Fruit fly (Drosophila melanogaster) whole organism, embryonic: ENCODE results near the gene mtsh.

Experiments
- Atf3 ChIP-seq: fragments of 200-800 bp; sonication (Bioruptor generic); optimal IDR thresholded peaks from 3 replicates; lab custom pipeline; 2016; ENCODE audit warnings: missing biosample characterization, missing genetic modification characterization
- CG10274 ChIP-seq: fragments of 200-800 bp; sonication (Bioruptor generic); optimal IDR thresholded peaks from 3 replicates; lab custom pipeline; 2017; ENCODE audit warnings: missing biosample characterization, mild to moderate bottlenecking, missing genetic modification characterization
- CG15601 ChIP-seq: fragments of 200-800 bp; sonication (Bioruptor generic); optimal IDR thresholded peaks from 3 replicates; lab custom pipeline; 2019; ENCODE audit warnings: missing biosample characterization, mild to moderate bottlenecking, missing genetic modification characterization, moderate library complexity
- CG1603 ChIP-seq: fragments of 200-800 bp; sonication (Bioruptor generic); optimal IDR thresholded peaks from 2 replicates; lab custom pipeline; 2019; ENCODE audit warnings: missing biosample characterization, mild to moderate bottlenecking, missing genetic modification characterization, moderate library complexity
- CG16779 ChIP-seq: fragments of 200-800 bp; sonication (Bioruptor generic); IDR thresholded peaks from 2 replicates; pipeline ENCODE4 v1.3.6; 2022; ENCODE audit warnings: missing biosample characterization, missing genetic modification characterization
- CG16813 ChIP-seq: fragments of 200-800 bp; sonication (Bioruptor generic); IDR thresholded peaks from 3 replicates; pipeline ENCODE4 v1.3.6; 2022; ENCODE audit warnings: missing biosample characterization, missing genetic modification characterization; ENCODE audit not compliant: partially characterized antibody
- CG17802 ChIP-seq: fragments of 200-800 bp; sonication (Bioruptor generic); optimal IDR thresholded peaks from 2 replicates; lab custom pipeline; 2018; ENCODE audit warnings: missing biosample characterization, mild to moderate bottlenecking, missing genetic modification characterization, moderate library complexity
- CG2116 ChIP-seq: fragments of 200-800 bp; sonication (Bioruptor generic); optimal IDR thresholded peaks from 3 replicates; lab custom pipeline; 2018; ENCODE audit warnings: missing biosample characterization, mild to moderate bottlenecking, missing genetic modification characterization
- CG30020 ChIP-seq: fragments of 200-800 bp; optimal IDR thresholded peaks from 2 replicates; lab custom pipeline; 2019; ENCODE audit warnings: missing biosample characterization, mild to moderate bottlenecking, missing genetic modification characterization, moderate library complexity
- CG32532 ChIP-seq: fragments of 200-800 bp; sonication (Bioruptor generic); IDR thresholded peaks from 2 replicates; pipeline ENCODE4 v1.3.6; 2022; ENCODE audit warnings: missing biosample characterization, missing genetic modification characterization
- CG5245 ChIP-seq: fragments of 200-800 bp; sonication (Bioruptor generic); optimal IDR thresholded peaks from 3 replicates; lab custom pipeline; 2016; ENCODE audit warnings: missing biosample characterization, missing genetic modification characterization
- CG7745 ChIP-seq: fragments of 200-800 bp; sonication (Bioruptor generic); optimal IDR thresholded peaks from 2 replicates; lab custom pipeline; 2018; ENCODE audit warnings: missing biosample characterization, mild to moderate bottlenecking, missing genetic modification characterization, moderate library complexity
- CG8765 ChIP-seq: fragments of 200-800 bp; sonication (Bioruptor generic); IDR thresholded peaks from 2 replicates; pipeline ENCODE4 v1.3.6; 2022; ENCODE audit warnings: missing biosample characterization, missing genetic modification characterization
- Chrac-16 ChIP-seq: fragments of 200-800 bp; sonication (Bioruptor generic); optimal IDR thresholded peaks from 3 replicates; lab custom pipeline; 2016; ENCODE audit warnings: missing biosample characterization, missing genetic modification characterization
- Dp ChIP-seq: fragments of 200-800 bp; sonication (Bioruptor generic); optimal IDR thresholded peaks from 2 replicates; lab custom pipeline; 2018; ENCODE audit warnings: missing biosample characterization, mild to moderate bottlenecking, missing genetic modification characterization, moderate library complexity
- Elba2 ChIP-seq: fragments of 200-800 bp; sonication (Bioruptor generic); optimal IDR thresholded peaks from 3 replicates; lab custom pipeline; 2016; ENCODE audit warnings: missing biosample characterization, missing genetic modification characterization
- Ets97D ChIP-seq: fragments of 200-800 bp; sonication (Bioruptor generic); optimal IDR thresholded peaks from 3 replicates; lab custom pipeline; 2016; ENCODE audit warnings: missing biosample characterization, missing genetic modification characterization
- Hand ChIP-seq: fragments of 200-800 bp; sonication (Bioruptor generic); optimal IDR thresholded peaks from 2 replicates; lab custom pipeline; 2017; ENCODE audit warnings: mild to moderate bottlenecking, missing biosample characterization, missing genetic modification reagents, missing genetic modification characterization
- HmgZ ChIP-seq: fragments of 200-800 bp; sonication (Bioruptor generic); optimal IDR thresholded peaks from 2 replicates; lab custom pipeline; 2018; ENCODE audit warnings: missing biosample characterization, mild to moderate bottlenecking, missing genetic modification characterization
- Hr51 ChIP-seq, 2 experiments: fragments of 200-800 bp; sonication (Bioruptor generic); optimal IDR thresholded peaks; 2 replicates in 1 of 2; 3 replicates in 1 of 2; lab custom pipeline; 2016 to 2018; ENCODE audit warnings: missing biosample characterization in 2 of 2, missing genetic modification characterization in 2 of 2, mild to moderate bottlenecking in 1 of 2, moderate library complexity in 1 of 2
- Kr ChIP-seq: fragments of 200-800 bp; sonication (Bioruptor generic); optimal IDR thresholded peaks from 2 replicates; lab custom pipeline; 2017; ENCODE audit warnings: missing biosample characterization, mild to moderate bottlenecking, missing genetic modification characterization
- Med ChIP-seq: fragments of 200-800 bp; sonication (Bioruptor generic); peaks from one replicate; lab custom pipeline; 2016; ENCODE audit warnings: missing biosample characterization, missing genetic modification characterization, mild to moderate bottlenecking, inconsistent platforms, moderate library complexity
- NC2α ChIP-seq: fragments of 200-800 bp; sonication (Bioruptor generic); optimal IDR thresholded peaks from 2 replicates; lab custom pipeline; 2016; ENCODE audit warnings: missing biosample characterization, missing genetic modification characterization
- Nf-YA ChIP-seq: fragments of 200-800 bp; sonication (Bioruptor generic); IDR thresholded peaks from 2 replicates; pipeline ENCODE4 v1.3.6; 2022; ENCODE audit warnings: missing biosample characterization, missing genetic modification characterization
- Sry-δ ChIP-seq: fragments of 200-800 bp; sonication (Bioruptor generic); optimal IDR thresholded peaks from 2 replicates; lab custom pipeline; 2016; ENCODE audit warnings: missing biosample characterization, missing genetic modification characterization
- Usf ChIP-seq: fragments of 200-800 bp; sonication (Bioruptor generic); optimal IDR thresholded peaks from 2 replicates; lab custom pipeline; 2017; ENCODE audit warnings: missing genotype, missing biosample characterization, missing genetic modification characterization
- aop ChIP-seq: fragments of 200-800 bp; sonication (Bioruptor generic); IDR thresholded peaks from 2 replicates; pipeline ENCODE4 v1.3.6; 2022; ENCODE audit warnings: missing biosample characterization, missing genetic modification characterization
- caup ChIP-seq: fragments of 200-800 bp; sonication (Bioruptor generic); optimal IDR thresholded peaks from 3 replicates; lab custom pipeline; 2017; ENCODE audit warnings: missing biosample characterization, mild to moderate bottlenecking, missing genetic modification characterization, moderate library complexity; ENCODE audit not compliant: severe bottlenecking
- chinmo ChIP-seq: fragments of 200-800 bp; sonication (Bioruptor generic); IDR thresholded peaks from 4 replicates; pipeline ENCODE4 v1.3.6; 2022; ENCODE audit warnings: missing biosample characterization, missing genetic modification characterization; ENCODE audit not compliant: partially characterized antibody
- crc ChIP-seq: fragments of 200-800 bp; sonication (Bioruptor generic); optimal IDR thresholded peaks from 2 replicates; lab custom pipeline; 2016; ENCODE audit warnings: missing biosample characterization, missing genetic modification characterization
- exex ChIP-seq: fragments of 200-800 bp; sonication (Bioruptor generic); optimal IDR thresholded peaks from 4 replicates; lab custom pipeline; 2018; ENCODE audit warnings: missing biosample characterization, mild to moderate bottlenecking, missing genetic modification characterization, moderate library complexity
- insv ChIP-seq, 2 experiments: fragments of 200-800 bp; sonication (Bioruptor generic); optimal IDR thresholded peaks; 3 replicates each; lab custom pipeline; 2016 to 2018; ENCODE audit warnings: missing biosample characterization in 2 of 2, missing genetic modification characterization in 2 of 2
- jigr1 ChIP-seq: fragments of 200-800 bp; sonication (Bioruptor generic); IDR thresholded peaks from 3 replicates; pipeline ENCODE4 v1.3.6; 2022; ENCODE audit warnings: missing biosample characterization, missing genetic modification characterization
- kah ChIP-seq: fragments of 200-800 bp; sonication (Bioruptor generic); optimal IDR thresholded peaks from 2 replicates; lab custom pipeline; 2018; ENCODE audit warnings: missing biosample characterization, mild to moderate bottlenecking, missing genetic modification characterization
- knrl ChIP-seq: fragments of 200-800 bp; sonication (Bioruptor generic); IDR thresholded peaks from 3 replicates; pipeline ENCODE4 v1.3.6; 2022; ENCODE audit warnings: missing biosample characterization, missing genetic modification characterization; ENCODE audit not compliant: partially characterized antibody
- lab ChIP-seq: fragments of 200-800 bp; sonication (Bioruptor generic); optimal IDR thresholded peaks from 3 replicates; lab custom pipeline; 2017; ENCODE audit warnings: missing biosample characterization, missing genetic modification characterization, mild to moderate bottlenecking, moderate library complexity, missing genetic modification reagents
- pzg ChIP-seq: fragments of 200-800 bp; sonication (Bioruptor generic); optimal IDR thresholded peaks from 3 replicates; lab custom pipeline; 2018; ENCODE audit warnings: missing biosample characterization, mild to moderate bottlenecking, missing genetic modification characterization, moderate library complexity
- ranshi ChIP-seq: fragments of 200-800 bp; sonication (Bioruptor generic); IDR thresholded peaks from 2 replicates; pipeline ENCODE4 v1.3.6; 2022; ENCODE audit warnings: missing biosample characterization, missing genetic modification characterization
- row ChIP-seq: fragments of 200-800 bp; sonication (Bioruptor generic); IDR thresholded peaks from 3 replicates; pipeline ENCODE4 v1.3.6; 2022; ENCODE audit warnings: missing biosample characterization, missing genetic modification characterization
- sna ChIP-seq: fragments of 200-800 bp; sonication (Bioruptor generic); IDR thresholded peaks from 2 replicates; pipeline ENCODE4 v1.3.6; 2022; ENCODE audit warnings: missing biosample characterization, missing genetic modification characterization; ENCODE audit not compliant: partially characterized antibody
- sug ChIP-seq: fragments of 200-800 bp; optimal IDR thresholded peaks from 2 replicates; lab custom pipeline; 2019; ENCODE audit warnings: missing biosample characterization, mild to moderate bottlenecking, missing genetic modification characterization, moderate library complexity
- ttk ChIP-seq: fragments of 200-800 bp; sonication (Bioruptor generic); IDR thresholded peaks from 2 replicates; pipeline ENCODE4 v2.1.2; 2022; ENCODE audit warnings: missing biosample characterization, missing genetic modification characterization

mtsh gene

dm6 chr2L:8364006-8364956 is 44.6 kb upstream of the mtsh start, which contains the start of the genes RpS13 and CSN8 (continued):
- TF ChIP-seq Hand (GFP tag; lab: Kevin White, UChicago): no peak
- no peak for TF ChIP-seq Atf3 (GFP tag; lab: Kevin White, UChicago)
- TF ChIP-seq NC2α (GFP tag; lab: Kevin White, UChicago): no peak
- no peak for TF ChIP-seq CG32532 (GFP tag; lab: Robert Waterston, UW)
- TF ChIP-seq Nf-YA (GFP tag; lab: Robert Waterston, UW): no peak
- no peak for TF ChIP-seq Usf (GFP tag; lab: Kevin White, UChicago)
- peak; percentile 88 for TF ChIP-seq Sry-δ (GFP tag; lab: Kevin White, UChicago)
- TF ChIP-seq chinmo: peak; percentile 69; the same call in 2 of the 4 replicates
- no peak for TF ChIP-seq Chrac-16 (GFP tag; lab: Kevin White, UChicago)
- TF ChIP-seq sna: peak; percentile 95
- peak; percentile 25 for TF ChIP-seq lab (GFP tag; lab: Kevin White, UChicago)
- TF ChIP-seq row: peak; percentile 49
- TF ChIP-seq Hr51 (GFP tag; optimal IDR thresholded peaks at IDR 0.05; lab: Kevin White, UChicago): peak in 1 of 2 experiments; percentile 6
- TF ChIP-seq CG30020 (tag; lab: Kevin White, UChicago): peak; percentile 64
- TF ChIP-seq Dp (GFP tag; lab: Kevin White, UChicago): peak; percentile 34
- TF ChIP-seq CG2116 (GFP tag; lab: Kevin White, UChicago): peak; percentile 98
- TF ChIP-seq pzg (GFP tag; lab: Kevin White, UChicago): peak; percentile 90
- peak; percentile 95 for TF ChIP-seq Ets97D (GFP tag; lab: Kevin White, UChicago)
- TF ChIP-seq aop (GFP tag; lab: Robert Waterston, UW): no peak
- no peak for TF ChIP-seq ranshi (GFP tag; lab: Robert Waterston, UW)
- peak; percentile 36 for TF ChIP-seq HmgZ (tag; lab: Kevin White, UChicago)
- TF ChIP-seq CG15601 (tag; lab: Kevin White, UChicago): peak; percentile 31
- TF ChIP-seq crc (GFP tag; lab: Kevin White, UChicago): no peak
- TF ChIP-seq CG16779 (GFP tag; lab: Robert Waterston, UW): 0 out of 2 replicates have a peak, but pooled peaks have one; percentile 31
- peak; percentile 62 for TF ChIP-seq CG1603 (tag; lab: Kevin White, UChicago)
- TF ChIP-seq CG7745 (tag; lab: Kevin White, UChicago): no peak

dm6 chr2L:8362955-8363285 is 43.2 kb upstream of the mtsh start:
- TF ChIP-seq Med (GFP tag; lab: Kevin White, UChicago): peak; percentile 37
- TF ChIP-seq exex (tag; lab: Kevin White, UChicago): peak; percentile 5
- TF ChIP-seq CG10274 (GFP tag; lab: Kevin White, UChicago): no peak
- TF ChIP-seq CG5245 (GFP tag; lab: Kevin White, UChicago): no peak
- TF ChIP-seq kah (GFP tag; lab: Kevin White, UChicago): no peak
- TF ChIP-seq Kr: no peak
- TF ChIP-seq ttk: no peak
- peak; percentile 77 for TF ChIP-seq sug
- TF ChIP-seq insv (GFP tag; optimal IDR thresholded peaks at IDR 0.05; lab: Kevin White, UChicago): peak in 1 of 2 experiments; percentile 67
- no peak for TF ChIP-seq CG17802
- no peak for TF ChIP-seq caup
- TF ChIP-seq knrl (GFP tag; lab: Robert Waterston, UW): no peak
- 0 out of 2 replicates have a peak, but pooled peaks have one; percentile 9 for TF ChIP-seq CG8765 (GFP tag; lab: Robert Waterston, UW)
- no peak for TF ChIP-seq CG16813
- peak; percentile 63 for TF ChIP-seq Elba2
- no peak for TF ChIP-seq jigr1 (GFP tag; lab: Robert Waterston, UW)
